Fruit fly (Drosophila melanogaster): ENCODE data around the gene Traf6.

The Traf6 gene

DNA sequence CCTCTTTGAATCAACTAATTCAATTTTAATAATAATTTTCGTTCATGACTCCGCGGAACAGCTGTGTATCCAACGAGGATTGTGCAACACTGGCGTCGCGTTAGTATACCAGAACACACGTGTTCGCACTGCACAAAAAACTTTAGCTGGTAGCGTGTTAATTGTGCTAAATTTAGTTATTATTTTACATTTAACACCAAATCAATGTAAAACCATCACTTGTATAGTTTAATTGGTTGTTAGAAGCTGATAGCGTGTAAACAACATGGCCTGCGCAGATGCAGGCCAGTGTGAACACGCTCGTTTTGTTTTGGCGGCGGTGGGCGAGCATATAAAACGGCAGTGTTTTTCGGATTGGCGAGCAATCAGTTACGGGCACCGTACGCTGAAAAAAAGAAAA is at the start of gene Traf6, which contains the start of gene GIIIspla2 (continued):
- TF ChIP-seq maf-S (GFP tag; optimal IDR thresholded peaks at IDR 0.05) (peak; percentile 50), Bdp1 (GFP tag; optimal IDR thresholded peaks at IDR 0.05) (peak; percentile 74), ewg (GFP tag; optimal IDR thresholded peaks at IDR 0.05) (peak; percentile 75), CG8765 (GFP tag; IDR thresholded peaks at IDR 0.05) (peak; percentile 29; the same call in 1 of the 2 replicates), Trl (optimal IDR thresholded peaks at IDR 0.05) (no peak), Trl (GFP tag; optimal IDR thresholded peaks at IDR 0.05) (peak; percentile 64), cato (GFP tag; optimal IDR thresholded peaks at IDR 0.05; ENCODE audit: borderline replicate concordance) (peak; percentile 8), CG3065 (GFP tag; optimal IDR thresholded peaks at IDR 0.05) (no peak), Antp (GFP tag; optimal IDR thresholded peaks at IDR 0.05) (peak; percentile 10), CG2199 (GFP tag; IDR thresholded peaks at IDR 0.05) (peak; percentile 68; the same call in 1 of the 3 replicates), her (GFP tag; optimal IDR thresholded peaks at IDR 0.05) (peak; percentile 48), Fer1 (GFP tag; optimal IDR thresholded peaks at IDR 0.05) (peak; percentile 79), CG33213 (GFP tag; optimal IDR thresholded peaks at IDR 0.05) (peak; percentile 68), CG10959 (GFP tag; IDR thresholded peaks at IDR 0.05) (peak; percentile 63), D (optimal IDR thresholded peaks at IDR 0.05) (no peak), D (GFP tag; optimal IDR thresholded peaks at IDR 0.05) (peak; percentile 51), Spps (tag; optimal IDR thresholded peaks at IDR 0.05) (peak; percentile 32), CG7839 (tag; optimal IDR thresholded peaks at IDR 0.05) (peak; percentile 71), gcm (GFP tag; optimal IDR thresholded peaks at IDR 0.05) (peak; percentile 40), br (optimal IDR thresholded peaks at IDR 0.05) (no peak), CG12391 (tag; optimal IDR thresholded peaks at IDR 0.05) (peak; percentile 83), stwl (tag; optimal IDR thresholded peaks at IDR 0.05) (peak; percentile 94), Hmx (GFP tag; optimal IDR thresholded peaks at IDR 0.05) (no peak), sens-2 (GFP tag; IDR thresholded peaks at IDR 0.05) (no peak), CG13287 (GFP tag; IDR thresholded peaks at IDR 0.05; ENCODE audit: partially characterized antibody) (peak; percentile 59), Atf3 (GFP tag; optimal IDR thresholded peaks at IDR 0.05) (peak; percentile 60), slp2 (GFP tag; optimal IDR thresholded peaks at IDR 0.05) (peak; percentile 25), Nf-YC (tag; optimal IDR thresholded peaks at IDR 0.05) (peak; percentile 73), NFAT (GFP tag; IDR thresholded peaks at IDR 0.05) (peak; percentile 50; the same call in 1 of the 2 replicates), CG9437 (GFP tag; optimal IDR thresholded peaks at IDR 0.05) (peak; percentile 70), CG5245 (GFP tag; optimal IDR thresholded peaks at IDR 0.05) (peak; percentile 49), Ets97D (GFP tag; optimal IDR thresholded peaks at IDR 0.05) (peak; percentile 61), CG16815 (GFP tag; optimal IDR thresholded peaks at IDR 0.05) (peak; percentile 66), repo (GFP tag; optimal IDR thresholded peaks at IDR 0.05) (peak; percentile 15), row (GFP tag; IDR thresholded peaks at IDR 0.05) (peak; percentile 93), gfzf (GFP tag; optimal IDR thresholded peaks at IDR 0.05) (peak; percentile 35), CG2202 (tag; optimal IDR thresholded peaks at IDR 0.05) (no peak), so (GFP tag; IDR thresholded peaks at IDR 0.05) (peak; percentile 77; the same call in 2 of the 3 replicates), dysf (GFP tag; IDR thresholded peaks at IDR 0.05) (peak; percentile 88), Sry-δ (GFP tag; optimal IDR thresholded peaks at IDR 0.05) (peak; percentile 37), CG7357 (GFP tag; IDR thresholded peaks at IDR 0.05) (peak; percentile 100), C15 (GFP tag; IDR thresholded peaks at IDR 0.05) (no peak), grn (GFP tag; optimal IDR thresholded peaks at IDR 0.05) (no peak), CG8478 (optimal IDR thresholded peaks at IDR 0.05) (no peak), Side (GFP tag; optimal IDR thresholded peaks at IDR 0.05) (peak; percentile 52), Aef1 (GFP tag; IDR thresholded peaks at IDR 0.05) (peak; percentile 45; the same call in 2 of the 3 replicates), pros (GFP tag; optimal IDR thresholded peaks at IDR 0.05) (no peak), ranshi (GFP tag; IDR thresholded peaks at IDR 0.05) (peak; percentile 75), CG1792 (GFP tag; optimal IDR thresholded peaks at IDR 0.05) (peak; percentile 70), CG2875 (GFP tag; optimal IDR thresholded peaks at IDR 0.05) (peak; percentile 8), gce (GFP tag; IDR thresholded peaks at IDR 0.05) (0 out of 3 replicates have a peak, but pooled peaks have one; percentile 14), ATbp (GFP tag; optimal IDR thresholded peaks at IDR 0.05) (peak; percentile 17), CG4360 (GFP tag; IDR thresholded peaks at IDR 0.05) (no peak)

All from whole organism, embryonic.